Worm (Caenorhabditis elegans) whole organism, young adult: Measurements from ENCODE around the gene lipl-7.

Experiments
- F23B12.7 ChIP-seq: sonication (generic microtip); optimal IDR thresholded peaks from 2 replicates; lab custom pipeline; 2017; ENCODE audit warnings: missing genetic modification characterization, mild to moderate bottlenecking, missing compliant biosample characterization, antibody characterized with exemption, moderate library complexity; ENCODE audit not compliant: insufficient read depth
- K12H6.12 ChIP-seq: fragments of 200-800 bp; sonication (Bioruptor generic); optimal IDR thresholded peaks from 2 replicates; lab custom pipeline; 2018; ENCODE audit warnings: mild to moderate bottlenecking, missing genetic modification characterization, missing compliant biosample characterization
- T26A5.8 ChIP-seq: sonication (generic microtip); optimal IDR thresholded peaks from 2 replicates; lab custom pipeline; 2016; ENCODE audit warnings: missing genetic modification characterization, missing compliant biosample characterization
- Y53F4B.3 ChIP-seq: fragments of 200-800 bp; sonication (Bioruptor generic); IDR thresholded peaks from 2 replicates; pipeline ENCODE4 v1.3.6; 2022; ENCODE audit warnings: missing genetic modification reagents, missing genetic modification characterization, missing compliant biosample characterization
- Y53G8AR.9 ChIP-seq: fragments of 200-800 bp; sonication (Bioruptor generic); conservative IDR thresholded peaks from 2 replicates; pipeline ENCODE4 v1.3.6; 2022; ENCODE audit warnings: missing genetic modification reagents, missing genetic modification characterization, missing compliant biosample characterization
- Y95B8A.8 ChIP-seq: fragments of 200-800 bp; sonication (Bioruptor generic); IDR thresholded peaks from 2 replicates; pipeline ENCODE4 v1.3.6; 2022; ENCODE audit warnings: missing genetic modification reagents, missing genetic modification characterization, missing compliant biosample characterization
- atf-7 ChIP-seq: sonication (generic microtip); optimal IDR thresholded peaks from 2 replicates; lab custom pipeline; 2017; ENCODE audit warnings: mild to moderate bottlenecking, missing genetic modification characterization, missing compliant biosample characterization
- attf-3 ChIP-seq: fragments of 200-800 bp; sonication (Bioruptor generic); conservative IDR thresholded peaks from 2 replicates; pipeline ENCODE4 v1.3.6; 2022; ENCODE audit warnings: missing genetic modification reagents, missing genetic modification characterization, missing compliant biosample characterization
- attf-5 ChIP-seq: fragments of 200-800 bp; sonication (Bioruptor generic); optimal IDR thresholded peaks from 2 replicates; lab custom pipeline; 2018; ENCODE audit warnings: mild to moderate bottlenecking, missing genetic modification characterization, missing compliant biosample characterization
- bed-1 ChIP-seq: fragments of 200-800 bp; sonication (Bioruptor generic); IDR thresholded peaks from 2 replicates; pipeline ENCODE4 v1.3.6; 2022; ENCODE audit warnings: missing genetic modification reagents, missing genetic modification characterization, missing compliant biosample characterization
- ceh-100 ChIP-seq: fragments of 200-800 bp; sonication (Bioruptor generic); IDR thresholded peaks from 2 replicates; pipeline ENCODE4 v1.3.6; 2022; ENCODE audit warnings: missing genetic modification reagents, missing genetic modification characterization, missing compliant biosample characterization
- ceh-58 ChIP-seq: fragments of 200-800 bp; sonication (Bioruptor generic); IDR thresholded peaks from 2 replicates; pipeline ENCODE4 v1.3.6; 2022; ENCODE audit warnings: missing genetic modification characterization, missing compliant biosample characterization
- dpff-1 ChIP-seq: sonication (generic microtip); optimal IDR thresholded peaks from 2 replicates; lab custom pipeline; 2017; ENCODE audit warnings: mild to moderate bottlenecking, missing genetic modification characterization, missing compliant biosample characterization
- efl-1 ChIP-seq: fragments of 150-350 bp; optimal IDR thresholded peaks from 2 replicates; lab custom pipeline; 2014; ENCODE audit warnings: missing biosample characterization, missing genetic modification reagents, missing genetic modification characterization
- egl-44 ChIP-seq: fragments of 200-800 bp; sonication (Bioruptor generic); IDR thresholded peaks from 2 replicates; pipeline ENCODE4 v1.3.6; 2022; ENCODE audit warnings: missing genetic modification reagents, missing genetic modification characterization, missing compliant biosample characterization
- hmg-1.2 ChIP-seq: fragments of 200-800 bp; sonication (Bioruptor generic); IDR thresholded peaks from 2 replicates; pipeline ENCODE4 v1.3.6; 2022; ENCODE audit warnings: missing genetic modification reagents, missing genetic modification characterization, missing compliant biosample characterization
- hsf-1 ChIP-seq: fragments of 200-800 bp; sonication (Bioruptor generic); IDR thresholded peaks from 2 replicates; pipeline ENCODE4 v1.3.6; 2022; ENCODE audit warnings: missing genetic modification reagents, missing genetic modification characterization, missing compliant biosample characterization
- let-607 ChIP-seq, 2 experiments: fragments of 200-800 bp in 1 of 2; sonication (Bioruptor generic) in 1 of 2; sonication (generic microtip) in 1 of 2; optimal IDR thresholded peaks; 2 replicates each; lab custom pipeline; 2016 to 2018; ENCODE audit warnings: mild to moderate bottlenecking in 2 of 2, missing compliant biosample characterization in 2 of 2, missing genetic modification characterization in 2 of 2, moderate library complexity in 2 of 2, missing genotype in 1 of 2
- lin-26 ChIP-seq: fragments of 200-800 bp; sonication (Bioruptor generic); IDR thresholded peaks from 2 replicates; pipeline ENCODE4 v1.3.6; 2022; ENCODE audit warnings: missing genetic modification reagents, missing genetic modification characterization, missing compliant biosample characterization
- lin-35 ChIP-seq, 3 experiments: fragments of 150-350 bp in 2 of 3; sonication (generic microtip) in 1 of 3; optimal IDR thresholded peaks; 2 replicates each; lab custom pipeline; 2014 to 2018; ENCODE audit warnings: missing biosample characterization in 3 of 3, missing genetic modification characterization in 3 of 3, missing genetic modification reagents in 3 of 3
- lin-40 ChIP-seq: sonication (generic microtip); optimal IDR thresholded peaks from 2 replicates; lab custom pipeline; 2016; ENCODE audit warnings: missing genetic modification characterization, mild to moderate bottlenecking, missing compliant biosample characterization, missing genotype, missing genetic modification reagents
- lsl-1 ChIP-seq: fragments of 200-800 bp; sonication (Bioruptor generic); optimal IDR thresholded peaks from 2 replicates; lab custom pipeline; 2018; ENCODE audit warnings: mild to moderate bottlenecking, missing genetic modification characterization, moderate library complexity, missing compliant biosample characterization
- mel-28 ChIP-seq: sonication (generic microtip); optimal IDR thresholded peaks from 2 replicates; lab custom pipeline; 2016; ENCODE audit warnings: borderline replicate concordance, mild to moderate bottlenecking, missing genetic modification characterization, missing compliant biosample characterization
- nfyb-1 ChIP-seq: fragments of 200-800 bp; sonication (Bioruptor generic); IDR thresholded peaks from 2 replicates; pipeline ENCODE4 v1.3.6; 2022; ENCODE audit warnings: missing genetic modification reagents, missing genetic modification characterization, missing compliant biosample characterization
- nhr-120 ChIP-seq: fragments of 200-800 bp; sonication (Bioruptor generic); IDR thresholded peaks from 2 replicates; pipeline ENCODE4 v1.3.6; 2022; ENCODE audit warnings: missing genetic modification characterization, missing compliant biosample characterization
- nhr-80 ChIP-seq: sonication (generic microtip); optimal IDR thresholded peaks from 2 replicates; lab custom pipeline; 2016; ENCODE audit warnings: missing genetic modification characterization, missing compliant biosample characterization
- pbrm-1 ChIP-seq: fragments of 200-800 bp; sonication (Bioruptor generic); IDR thresholded peaks from 2 replicates; pipeline ENCODE4 v1.3.6; 2022; ENCODE audit warnings: missing genetic modification reagents, missing genetic modification characterization, missing compliant biosample characterization
- pha-4 ChIP-seq: fragments of 150-350 bp; sonication (generic microtip); optimal IDR thresholded peaks from 2 replicates; lab custom pipeline; 2014; ENCODE audit warnings: missing biosample characterization, missing genetic modification reagents, missing genetic modification characterization
- rpc-1 ChIP-seq, 2 experiments: fragments of 150-350 bp in 1 of 2; sonication (generic microtip) in 1 of 2; optimal IDR thresholded peaks; 2 replicates each; lab custom pipeline; 2014 to 2018; ENCODE audit warnings: missing biosample characterization in 1 of 2, missing genetic modification characterization in 1 of 2, missing genetic modification reagents in 1 of 2, missing genotype in 1 of 2
- sdz-38 ChIP-seq: sonication (generic microtip); optimal IDR thresholded peaks from 2 replicates; lab custom pipeline; 2016; ENCODE audit warnings: missing genotype, missing genetic modification characterization, missing compliant biosample characterization
- snpc-1.1 ChIP-seq: sonication (generic microtip); optimal IDR thresholded peaks from 2 replicates; lab custom pipeline; 2017; ENCODE audit warnings: missing genetic modification characterization, mild to moderate bottlenecking, missing compliant biosample characterization, antibody characterized with exemption, moderate library complexity, missing genotype, missing genetic modification reagents; ENCODE audit not compliant: insufficient read depth
- snpc-3.4 ChIP-seq: sonication (generic microtip); optimal IDR thresholded peaks from 2 replicates; lab custom pipeline; 2017; ENCODE audit warnings: missing genetic modification characterization, mild to moderate bottlenecking, missing compliant biosample characterization, antibody characterized with exemption, moderate library complexity, missing genotype, missing genetic modification reagents
- snpc-4 ChIP-seq, 5 experiments: fragments of 150-350 bp in 1 of 5; sonication (generic microtip) in 4 of 5; optimal IDR thresholded peaks; 2 replicates each; lab custom pipeline; 2014 to 2018; ENCODE audit warnings: missing genetic modification characterization in 5 of 5, missing biosample characterization in 3 of 5, antibody characterized with exemption in 2 of 5, mild to moderate bottlenecking in 2 of 5, missing compliant biosample characterization in 2 of 5, missing genotype in 2 of 5, moderate library complexity in 2 of 5, missing genetic modification reagents in 1 of 5
- somi-1 ChIP-seq: fragments of 200-800 bp; sonication (Bioruptor generic); optimal IDR thresholded peaks from 2 replicates; lab custom pipeline; 2018; ENCODE audit warnings: mild to moderate bottlenecking, missing genetic modification characterization, missing compliant biosample characterization
- tbp1 ChIP-seq: fragments of 200-800 bp; sonication (Bioruptor generic); optimal IDR thresholded peaks from 2 replicates; lab custom pipeline; 2018; ENCODE audit warnings: mild to moderate bottlenecking, missing genetic modification characterization, missing compliant biosample characterization
- zfh-2 ChIP-seq: fragments of 200-800 bp; sonication (Bioruptor generic); conservative IDR thresholded peaks from 2 replicates; pipeline ENCODE4 v1.3.6; 2022; ENCODE audit warnings: missing genetic modification reagents, missing genetic modification characterization, missing compliant biosample characterization
- zim-3 ChIP-seq: sonication (generic microtip); optimal IDR thresholded peaks from 2 replicates; lab custom pipeline; 2017; ENCODE audit warnings: mild to moderate bottlenecking, missing genetic modification characterization, moderate library complexity, missing compliant biosample characterization
- ztf-18 ChIP-seq: sonication (generic microtip); optimal IDR thresholded peaks from 2 replicates; lab custom pipeline; 2016; ENCODE audit warnings: missing genotype, mild to moderate bottlenecking, missing genetic modification characterization, missing compliant biosample characterization

Gene lipl-7

DNA sequence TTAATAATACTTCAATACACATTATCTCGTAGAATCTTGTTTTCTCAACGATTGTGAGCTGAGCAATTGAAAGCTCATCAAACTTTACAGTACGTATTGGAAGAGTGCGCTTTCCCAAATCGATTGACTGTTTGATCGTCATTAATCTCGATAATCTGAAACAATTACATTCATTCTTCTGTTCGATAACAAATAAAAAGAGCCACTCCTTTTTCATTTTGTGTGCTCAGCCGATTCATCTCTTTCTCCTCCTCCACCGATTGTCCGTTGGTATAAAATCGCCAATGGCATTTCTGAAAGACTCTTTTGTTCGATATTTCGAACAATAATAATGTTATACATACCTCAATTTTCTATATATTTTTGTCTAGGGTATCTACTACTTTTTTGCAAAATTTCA, 17.9 kb downstream of the lipl-7 start, which contains the start of gene nas-12 (continued):
- TF ChIP-seq nfyb-1 (GFP tag; lab: Robert Waterston, UW) = no peak
- TF ChIP-seq, all 124 proteins: peak for 0

- TF ChIP-seq lin-35 (GFP tag; optimal IDR thresholded peaks at IDR 0.05; lab: Kevin White, UChicago) (peak in 1 of 3 experiments; percentile 46), hmg-1.2 (GFP tag; lab: Robert Waterston, UW) (peak; percentile 80; the same call in 1 of the 2 replicates), lsl-1 (GFP tag; lab: Kevin White, UChicago) (peak; percentile 27), pha-4 (tag; lab: Kevin White, UChicago) (no peak), atf-7 (tag; lab: Kevin White, UChicago) (no peak), nhr-80 (peak; percentile 69), ztf-18 (tag; lab: Kevin White, UChicago) (peak; percentile 30), pbrm-1 (GFP tag; lab: Robert Waterston, UW) (0 out of 2 replicates have a peak, but pooled peaks have one; percentile 32), F23B12.7 (peak; percentile 48), K12H6.12 (tag; lab: Kevin White, UChicago) (peak; percentile 74), somi-1 (peak; percentile 21), attf-5 (GFP tag; lab: Kevin White, UChicago) (peak; percentile 79), efl-1 (GFP tag; lab: Kevin White, UChicago) (peak; percentile 28), snpc-4 (GFP tag; optimal IDR thresholded peaks at IDR 0.05; lab: Kevin White, UChicago) (no peak), snpc-4 (tag; optimal IDR thresholded peaks at IDR 0.05; lab: Kevin White, UChicago) (peak in 1 of 4 experiments; percentile 20), hsf-1 (GFP tag; lab: Robert Waterston, UW) (no peak), rpc-1 (optimal IDR thresholded peaks at IDR 0.05; lab: Kevin White, UChicago) (no peak), rpc-1 (tag; optimal IDR thresholded peaks at IDR 0.05; lab: Kevin White, UChicago) (no peak), let-607 (tag; optimal IDR thresholded peaks at IDR 0.05; lab: Kevin White, UChicago) (peak; percentile 98 to 99)
These were observed 19.5 kb downstream of the lipl-7 start, which contains the start of gene C24F3.2 for ce11 chrIV:10222122-10222589. C24F3.2 (plus strand) TSS chrIV:10222539.

DNA sequence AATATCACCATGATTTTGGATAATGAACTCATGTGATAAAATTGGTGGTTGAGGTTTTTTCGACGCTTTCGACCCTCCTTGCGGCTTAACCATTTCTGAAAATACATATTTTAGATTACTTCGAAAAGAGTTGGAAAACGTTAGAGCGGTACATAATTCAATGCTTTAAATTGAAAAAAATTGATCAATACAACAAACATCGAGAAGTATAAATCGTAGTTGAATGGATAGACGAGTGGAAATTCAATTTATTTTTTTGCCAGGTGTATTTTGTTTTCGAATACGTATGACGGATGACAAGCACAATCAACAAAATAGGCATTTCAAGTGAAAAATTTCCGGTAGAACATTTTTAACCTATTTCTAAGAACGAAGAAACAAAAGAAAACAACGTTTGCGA, 20.4 kb downstream of the lipl-7 start, which contains the start of gene tram-1:
TSS of gene tram-1 (minus strand) at position 101 of the 400 bp plus-strand sequence.
- no peak for TF ChIP-seq Y53F4B.3
- TF ChIP-seq, all 124 proteins: peak for 0

DNA sequence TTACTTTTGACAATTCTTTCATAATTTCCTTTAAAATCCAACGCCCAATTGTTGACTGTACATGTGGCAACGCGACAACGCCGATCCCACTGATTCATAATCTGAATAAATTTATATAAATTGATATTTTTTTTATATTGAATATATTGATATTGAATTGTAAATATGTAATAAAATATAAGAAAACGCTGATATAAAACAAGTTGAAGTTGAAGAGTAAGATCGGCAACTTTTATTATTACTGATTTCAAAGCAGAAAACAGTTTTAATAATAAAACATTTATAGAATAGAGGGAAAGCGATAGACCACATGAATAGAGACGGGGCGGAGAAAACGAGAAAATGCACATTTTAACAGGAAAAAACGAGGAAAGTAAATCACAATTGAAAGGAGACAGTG, 22.4 kb downstream of the lipl-7 start, which contains the start of gene qns-1:
TSS of gene qns-1 (minus strand) at position 101 of the 400 bp plus-strand sequence.
- TF ChIP-seq snpc-3.4 (tag; lab: Kevin White, UChicago) (peak; percentile 15), lin-35 (GFP tag; optimal IDR thresholded peaks at IDR 0.05; lab: Kevin White, UChicago) (peak in 1 of 3 experiments; percentile 12), lsl-1 (GFP tag; lab: Kevin White, UChicago) (no peak)

- TF ChIP-seq bed-1 (GFP tag; lab: Robert Waterston, UW) (no peak), lin-26 (GFP tag; lab: Robert Waterston, UW) (peak; percentile 90), dpff-1 (no peak), mel-28 (tag; lab: Kevin White, UChicago) (no peak), snpc-3.4 (tag; lab: Kevin White, UChicago) (no peak), Y53G8AR.9 (GFP tag; lab: Robert Waterston, UW) (no peak), sdz-38 (tag; lab: Kevin White, UChicago) (no peak), tbp1 (GFP tag; lab: Kevin White, UChicago) (no peak), snpc-1.1 (tag; lab: Kevin White, UChicago) (no peak), attf-3 (GFP tag; lab: Robert Waterston, UW) (no peak), egl-44 (GFP tag; lab: Robert Waterston, UW) (no peak), Y95B8A.8 (no peak), nhr-120 (no peak), zfh-2 (GFP tag; lab: Robert Waterston, UW) (peak; percentile 90), T26A5.8 (tag; lab: Kevin White, UChicago) (no peak), ceh-100 (GFP tag; lab: Robert Waterston, UW) (no peak), pbrm-1 (GFP tag; lab: Robert Waterston, UW) (peak; percentile 49; the same call in 1 of the 2 replicates), ceh-58 (GFP tag; lab: Robert Waterston, UW) (no peak), zim-3 (tag; lab: Kevin White, UChicago) (no peak), lin-40 (tag; lab: Kevin White, UChicago) (peak; percentile 63)
These were observed 24.8 kb downstream of the lipl-7 start for ce11 chrIV:10216704-10217296.
